Worm (Caenorhabditis elegans): ENCODE measurements around the gene unc-98.

Gene unc-98

DNA sequence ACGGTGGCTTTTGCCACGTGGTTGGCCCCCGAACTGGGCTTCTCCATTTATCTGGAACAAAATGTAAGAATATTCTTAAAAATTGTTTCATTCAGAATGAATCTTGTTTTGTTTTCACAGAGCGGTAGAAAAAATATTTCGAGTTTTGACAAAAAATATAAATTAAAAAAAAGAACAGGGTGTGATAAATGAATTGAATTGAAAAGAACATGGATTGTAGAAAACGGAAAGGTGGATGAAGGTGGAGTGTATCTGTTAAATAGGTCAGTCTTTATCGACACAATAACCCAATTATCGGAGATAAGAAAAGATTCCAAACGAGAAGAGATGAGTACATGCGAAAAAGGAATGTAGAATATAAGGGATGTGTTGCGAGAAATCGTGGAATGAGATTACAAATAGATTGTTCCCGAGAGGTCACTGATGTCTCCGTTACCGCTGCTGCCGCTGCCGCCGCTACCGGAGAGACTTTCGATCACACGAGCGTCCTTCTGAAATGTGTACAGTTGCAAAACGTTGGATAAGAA, 35.6 kb downstream of the unc-98 start, which contains the start of gene dpy-7:
Gene dpy-7, minus strand, starts transcription at position 51 of the 527 bp plus-strand sequence.
- TF ChIP-seq unc-62 (GFP tag; optimal IDR thresholded peaks at IDR 0.05): no peak

DNA sequence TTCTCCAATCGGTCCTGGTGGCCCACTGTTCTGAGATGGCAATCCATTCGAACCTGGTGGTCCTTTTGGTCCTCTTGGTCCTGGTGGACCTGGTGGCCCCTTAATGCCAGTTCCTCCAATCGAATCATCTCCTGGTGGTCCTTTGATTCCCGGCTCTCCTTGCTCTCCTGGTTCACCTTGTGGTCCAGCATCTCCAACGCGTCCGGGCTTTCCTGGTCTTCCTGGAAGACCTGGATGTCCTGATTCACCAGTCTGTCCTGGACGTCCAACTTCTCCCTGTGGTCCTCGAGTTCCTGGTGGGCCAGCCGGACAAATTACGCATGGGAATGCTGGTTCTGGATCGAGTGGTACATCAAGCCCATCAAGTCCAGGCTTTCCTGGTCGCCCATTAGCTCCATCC, 36.5 kb downstream of the unc-98 start:
- no peak for TF ChIP-seq unc-62 (GFP tag; optimal IDR thresholded peaks at IDR 0.05)

DNA sequence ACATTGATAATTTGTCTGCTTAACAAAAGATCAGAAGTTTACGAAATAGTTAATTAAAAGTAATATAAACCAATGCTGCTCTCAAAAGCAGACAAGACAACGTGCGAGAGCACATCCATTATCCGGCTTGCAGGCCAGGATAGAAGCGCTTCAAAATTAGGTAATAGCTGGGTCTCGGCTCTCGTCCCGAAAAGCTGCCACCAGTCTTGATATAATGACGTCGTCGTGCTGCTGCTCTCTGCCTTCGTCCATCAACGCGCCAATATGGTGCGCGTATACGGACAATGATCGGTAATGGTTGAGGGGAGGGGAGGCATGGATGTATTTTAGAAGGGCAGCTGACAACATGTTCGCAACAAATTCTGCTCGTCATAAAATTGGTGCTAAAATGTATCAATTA, 39.0 kb downstream of the unc-98 start:
- TF ChIP-seq unc-62 (GFP tag; optimal IDR thresholded peaks at IDR 0.05): no peak

DNA sequence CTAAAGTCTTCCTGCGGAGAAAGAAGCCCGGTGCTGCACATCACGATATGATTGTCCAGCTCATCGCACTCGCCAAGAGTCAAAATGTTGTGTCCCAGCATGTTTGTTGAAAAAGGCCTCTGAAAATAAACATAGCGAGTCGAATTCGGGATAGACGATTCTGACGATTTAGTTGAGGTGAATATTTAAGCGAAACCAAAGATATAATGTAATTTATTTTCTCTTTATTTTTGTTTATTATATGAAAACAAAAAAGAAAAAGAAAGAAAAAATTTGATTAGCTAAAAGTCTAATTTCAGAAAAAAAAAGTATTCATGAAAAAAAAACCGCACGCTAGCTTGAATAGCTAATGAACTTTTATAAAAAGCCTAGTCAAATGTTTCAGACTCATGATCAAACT, 40.8 kb downstream of the unc-98 start, which contains the start of gene ceh-14:
Gene ceh-14, minus strand, starts transcription at position 101 of the 400 bp plus-strand sequence.
- TF ChIP-seq unc-62 (GFP tag; optimal IDR thresholded peaks at IDR 0.05): no peak

DNA sequence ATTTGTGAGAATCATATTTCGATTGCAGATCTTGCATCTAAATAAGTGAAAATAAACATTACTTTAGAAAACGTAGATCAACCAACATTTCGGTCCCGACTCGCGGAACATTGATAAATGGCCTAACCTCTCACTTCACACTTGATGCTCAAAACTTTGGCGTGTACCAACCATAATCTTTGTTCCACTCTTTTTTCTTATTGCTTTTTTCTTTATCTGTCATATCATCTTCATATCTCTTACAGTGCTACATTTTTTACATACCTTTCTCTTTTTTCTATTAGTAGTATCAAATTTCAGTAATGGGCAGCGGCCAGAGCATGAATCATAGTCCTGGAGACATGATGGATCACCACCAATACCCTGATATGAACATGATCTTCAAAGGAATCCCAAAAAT, 48.1 kb downstream of the unc-98 start, which contains the start of gene F46C8.3:
Gene F46C8.3, plus strand, starts transcription at position 301 of the 400 bp plus-strand sequence.
- TF ChIP-seq unc-62 (GFP tag; optimal IDR thresholded peaks at IDR 0.05): no peak

DNA sequence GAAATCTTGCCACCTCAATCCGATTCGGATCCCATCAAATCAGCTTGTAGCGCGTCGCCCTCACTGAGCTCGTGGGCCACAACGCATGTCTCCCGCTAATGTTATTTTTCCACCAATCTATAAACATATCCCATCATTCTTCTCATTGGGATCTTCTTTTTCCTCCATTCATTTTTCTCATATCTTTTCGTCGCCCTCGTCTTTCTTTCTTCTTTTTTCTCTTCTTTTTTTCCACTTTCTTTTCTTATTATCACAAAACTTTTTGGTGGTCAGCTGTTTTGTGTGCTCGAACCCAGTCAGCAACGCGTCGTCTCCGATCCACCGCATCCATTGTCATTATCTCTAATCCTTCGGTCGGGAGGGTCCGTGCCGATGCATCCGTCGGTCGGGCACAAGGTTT, 49.6 kb downstream of the unc-98 start:
- no peak for TF ChIP-seq unc-62 (GFP tag; optimal IDR thresholded peaks at IDR 0.05)

DNA sequence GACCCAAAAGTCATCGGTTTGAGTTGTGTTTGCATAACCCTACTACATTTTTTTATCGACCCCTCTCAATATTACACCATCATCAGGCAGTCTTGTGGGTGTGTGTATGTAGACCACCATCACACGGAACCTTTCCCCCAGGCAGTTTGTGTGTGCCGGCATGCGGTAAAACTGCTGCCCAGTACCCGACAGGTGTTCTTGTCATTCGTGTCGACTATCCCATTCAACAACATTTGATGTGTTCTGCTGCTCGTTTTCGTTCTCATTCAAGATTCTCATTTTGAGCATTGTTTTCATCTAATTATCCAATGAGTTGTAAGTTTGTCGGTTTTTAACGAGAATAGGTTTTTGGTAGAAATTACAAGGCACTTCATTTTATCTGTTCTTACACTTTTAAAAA, 50.8 kb downstream of the unc-98 start:
- no peak for TF ChIP-seq unc-62 (GFP tag; optimal IDR thresholded peaks at IDR 0.05)
